Fruit fly (Drosophila melanogaster): ENCODE measurements around the gene CG11037.

- TF ChIP-seq br (optimal IDR thresholded peaks at IDR 0.05) (no peak), NfI (GFP tag; optimal IDR thresholded peaks at IDR 0.05) (no peak), eyg (GFP tag; optimal IDR thresholded peaks at IDR 0.05) (no peak), CG14050 (GFP tag; IDR thresholded peaks at IDR 0.05) (no peak), CG10209 (GFP tag; optimal IDR thresholded peaks at IDR 0.05) (no peak), CG11085 (GFP tag; IDR thresholded peaks at IDR 0.05) (no peak), croc (GFP tag; conservative IDR thresholded peaks at IDR 0.05) (no peak), MBD-R2 (GFP tag; IDR thresholded peaks at IDR 0.05) (no peak), CG9609 (GFP tag; optimal IDR thresholded peaks at IDR 0.05) (no peak)
Observed at dm6 chr3L:20990231-20990630, 29.0 kb upstream of the CG11037 start.
